Worm (Caenorhabditis elegans) whole organism, L4 larva: ENCODE data around the gene panl-2.

Experiments used
- R02D3.7 ChIP-seq: fragments of 150-350 bp; sonication (generic microtip); optimal IDR thresholded peaks from 3 replicates; lab custom pipeline; 2014; ENCODE audit warnings: missing biosample characterization, missing genetic modification characterization
- ZK546.5 ChIP-seq, 2 experiments: sonication (generic microtip); optimal IDR thresholded peaks; 2 replicates each; lab custom pipeline; 2017; ENCODE audit warnings: missing biosample characterization in 2 of 2, missing genetic modification characterization in 2 of 2
- aly-2 ChIP-seq: sonication (generic microtip); optimal IDR thresholded peaks from 2 replicates; lab custom pipeline; 2018; ENCODE audit warnings: missing biosample characterization, missing genetic modification characterization
- mdl-1 ChIP-seq, 2 experiments: fragments of 150-350 bp in 1 of 2; sonication (generic microtip) in 1 of 2; optimal IDR thresholded peaks; 2 replicates each; lab custom pipeline; 2014 to 2017; ENCODE audit warnings: missing biosample characterization in 2 of 2, missing genetic modification characterization in 2 of 2
- nhr-25 ChIP-seq: sonication (generic microtip); optimal IDR thresholded peaks from 2 replicates; lab custom pipeline; 2017; ENCODE audit warnings: missing genetic modification characterization, mild to moderate bottlenecking, missing compliant biosample characterization, antibody characterized with exemption, moderate library complexity, borderline replicate concordance; ENCODE audit not compliant: insufficient read depth
- pqm-1 ChIP-seq: sonication (generic microtip); optimal IDR thresholded peaks from 2 replicates; lab custom pipeline; 2017; ENCODE audit warnings: missing biosample characterization, missing genetic modification characterization

DNA sequence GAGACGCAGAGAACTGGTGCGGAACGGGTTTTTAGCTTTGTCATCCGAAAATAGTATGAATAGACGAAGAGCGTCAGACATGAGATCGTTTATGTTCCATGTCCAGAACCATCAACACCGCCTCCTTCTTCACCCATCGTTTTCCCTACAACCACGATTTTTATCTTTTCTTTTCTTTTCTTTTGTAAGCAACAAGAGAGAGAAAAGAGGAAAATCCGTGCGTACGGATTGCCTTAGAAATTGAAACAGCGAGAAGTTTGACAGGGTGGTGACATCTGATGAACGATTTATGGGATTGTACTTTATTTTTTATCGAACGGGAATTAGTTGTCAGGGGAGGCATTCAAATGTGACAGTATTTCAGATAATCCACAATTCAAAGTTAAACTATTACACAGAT, 22.2 kb downstream of the panl-2 start, which contains the start of gene abu-13:
- TF ChIP-seq aly-2 (no peak), ZK546.5 (tag; optimal IDR thresholded peaks at IDR 0.05; lab: Kevin White, UChicago) (no peak), pqm-1 (tag; lab: Kevin White, UChicago) (no peak), nhr-25 (tag; lab: Kevin White, UChicago) (no peak), mdl-1 (tag; optimal IDR thresholded peaks at IDR 0.05; lab: Kevin White, UChicago) (peak in 1 of 2 experiments; percentile 10), R02D3.7 (tag; lab: Kevin White, UChicago) (no peak)
